Worm (Caenorhabditis elegans) whole organism, L4/young adult: ENCODE measurements around the gene slcr-46.2.

Experiments
- dao-5 ChIP-seq: sonication (generic microtip); optimal IDR thresholded peaks from 2 replicates; lab custom pipeline; 2016; ENCODE audit warnings: missing genotype, missing genetic modification characterization, moderate library complexity, missing compliant biosample characterization
- him-1 ChIP-seq: sonication (generic microtip); optimal IDR thresholded peaks from 2 replicates; lab custom pipeline; 2016; ENCODE audit warnings: missing genotype, missing genetic modification reagents, missing genetic modification characterization, missing compliant biosample characterization

DNA sequence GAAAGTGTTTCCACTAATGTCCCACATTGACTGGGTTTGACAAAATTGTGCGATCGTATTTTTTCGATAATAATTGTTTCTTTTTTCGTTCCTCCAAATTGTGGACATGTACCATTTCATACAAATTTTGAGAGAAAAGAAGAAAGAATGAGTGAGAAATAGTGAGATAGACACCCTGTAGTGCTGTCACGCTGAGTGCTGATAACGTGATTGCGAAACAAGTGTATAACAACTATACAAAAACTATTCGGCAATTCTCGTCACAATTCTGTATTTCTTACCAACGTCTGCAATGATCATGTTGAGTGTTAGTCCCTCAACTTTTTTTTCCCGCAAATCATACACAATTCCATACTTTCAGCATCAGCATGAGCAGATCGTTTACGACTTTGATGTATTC lies 46.4 kb upstream of the slcr-46.2 start, which contains the start of gene C25F9.14:
- TF ChIP-seq him-1 (tag; lab: Kevin White, UChicago) (no peak), dao-5 (no peak)
